Worm (Caenorhabditis elegans): Measurements from ENCODE around the gene R11D1.10.

The R11D1.10 gene

ce11 chrV:12729220-12729619 is at the start of gene R11D1.10:
TSS of gene R11D1.10 (plus strand) at chrV:12729520.
- TF ChIP-seq sea-2 (GFP tag; optimal IDR thresholded peaks at IDR 0.05) (no peak), ztf-11 (tag; optimal IDR thresholded peaks at IDR 0.05) (no peak), tbx-2 (tag; optimal IDR thresholded peaks at IDR 0.05) (no peak), nhr-23 (tag; optimal IDR thresholded peaks at IDR 0.05) (no peak), aly-2 (tag; optimal IDR thresholded peaks at IDR 0.05) (no peak), ceh-28 (tag; optimal IDR thresholded peaks at IDR 0.05) (no peak), nhr-25 (tag; optimal IDR thresholded peaks at IDR 0.05) (no peak), elt-2 (tag; optimal IDR thresholded peaks at IDR 0.05) (no peak), fkh-10 (GFP tag; optimal IDR thresholded peaks at IDR 0.05) (no peak), snpc-4 (tag; optimal IDR thresholded peaks at IDR 0.05) (no peak), ceh-9 (tag; optimal IDR thresholded peaks at IDR 0.05) (no peak), nhr-77 (tag; optimal IDR thresholded peaks at IDR 0.05) (no peak)

DNA sequence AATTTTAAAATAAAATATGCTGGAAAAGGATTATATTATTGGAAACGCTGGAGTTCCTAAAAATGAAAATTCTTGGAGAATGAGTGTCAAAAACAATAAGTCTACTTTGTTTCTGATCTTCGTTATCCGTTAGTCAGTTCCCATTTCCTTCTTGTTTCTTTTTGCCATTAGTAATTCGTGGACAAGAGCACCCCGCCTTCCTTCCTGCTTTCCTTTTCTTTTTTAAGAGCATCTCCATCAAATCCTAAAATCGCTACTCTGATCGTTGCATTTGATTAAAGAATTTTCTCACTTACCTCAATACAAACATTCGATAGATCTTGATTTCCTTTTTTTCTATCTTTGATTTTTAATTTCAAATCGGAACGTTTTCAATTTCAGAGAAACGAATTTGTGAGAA is 49.5 kb upstream of the R11D1.10 start, which contains the start of gene frpr-15:
TSS of gene frpr-15 (plus strand) at position 301 of the 400 bp plus-strand sequence.
- TF ChIP-seq sea-2 (GFP tag; optimal IDR thresholded peaks at IDR 0.05): no peak
- no peak for TF ChIP-seq mml-1 (tag; optimal IDR thresholded peaks at IDR 0.05)
- no peak for TF ChIP-seq snpc-4 (tag; optimal IDR thresholded peaks at IDR 0.05)
- TF ChIP-seq lin-15B (tag; optimal IDR thresholded peaks at IDR 0.05): no peak
- TF ChIP-seq nhr-11 (tag; optimal IDR thresholded peaks at IDR 0.05): no peak
- no peak for TF ChIP-seq elt-3 (tag; optimal IDR thresholded peaks at IDR 0.05)
- no peak for TF ChIP-seq elt-2 (tag; optimal IDR thresholded peaks at IDR 0.05)
- TF ChIP-seq eor-1 (tag; optimal IDR thresholded peaks at IDR 0.05): no peak
- TF ChIP-seq pha-4 (tag; optimal IDR thresholded peaks at IDR 0.05): no peak
- no peak for TF ChIP-seq skn-1 (tag; optimal IDR thresholded peaks at IDR 0.05)
- no peak for TF ChIP-seq nhr-28 (tag; optimal IDR thresholded peaks at IDR 0.05)
- TF ChIP-seq mdl-1 (tag; optimal IDR thresholded peaks at IDR 0.05): no peak
- TF ChIP-seq nhr-237 (tag; optimal IDR thresholded peaks at IDR 0.05): no peak
- TF ChIP-seq zag-1 (tag; optimal IDR thresholded peaks at IDR 0.05): no peak
- TF ChIP-seq ztf-4 (tag; optimal IDR thresholded peaks at IDR 0.05): no peak
- TF ChIP-seq ceh-16 (tag; optimal IDR thresholded peaks at IDR 0.05): no peak

- no peak for TF ChIP-seq fkh-2 (tag; optimal IDR thresholded peaks at IDR 0.05)
- no peak for TF ChIP-seq nhr-67 (tag; optimal IDR thresholded peaks at IDR 0.05)
- TF ChIP-seq mdl-1 (tag; optimal IDR thresholded peaks at IDR 0.05): no peak
- TF ChIP-seq R02D3.7 (tag; optimal IDR thresholded peaks at IDR 0.05): no peak
- no peak for TF ChIP-seq snpc-4 (tag; optimal IDR thresholded peaks at IDR 0.05)
- TF ChIP-seq ceh-82 (tag; optimal IDR thresholded peaks at IDR 0.05): no peak
- TF ChIP-seq elt-1 (tag; optimal IDR thresholded peaks at IDR 0.05): no peak
- no peak for TF ChIP-seq lin-39 (tag; optimal IDR thresholded peaks at IDR 0.05)
- no peak for TF ChIP-seq fos-1 (tag; optimal IDR thresholded peaks at IDR 0.05)
- TF ChIP-seq pqm-1 (tag; optimal IDR thresholded peaks at IDR 0.05): no peak
- TF ChIP-seq ztf-4 (tag; optimal IDR thresholded peaks at IDR 0.05): no peak
- TF ChIP-seq skn-1 (tag; optimal IDR thresholded peaks at IDR 0.05): no peak
- TF ChIP-seq eor-1 (tag; optimal IDR thresholded peaks at IDR 0.05): no peak
- TF ChIP-seq nhr-12 (tag; optimal IDR thresholded peaks at IDR 0.05): no peak
Measured at ce11 chrV:12683205-12683604, 46.1 kb upstream of the R11D1.10 start.

DNA sequence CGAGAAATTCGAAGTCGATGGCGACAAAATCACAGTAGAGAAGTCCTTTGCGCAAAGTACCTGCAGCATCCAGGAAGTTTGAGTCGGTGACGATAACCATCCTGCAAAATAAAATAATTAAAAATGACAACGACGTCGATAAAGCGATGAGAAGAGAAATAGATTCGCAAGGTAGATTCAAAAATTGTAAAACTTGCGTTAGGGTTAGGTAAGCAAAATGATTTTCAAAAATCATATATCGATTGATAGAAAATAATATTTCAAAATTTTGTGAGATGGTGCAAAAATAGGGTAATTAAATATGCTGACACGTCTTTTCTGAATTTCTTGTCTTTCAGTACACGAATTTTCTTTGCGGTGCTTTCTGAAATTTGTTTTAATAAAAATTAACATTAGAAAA is 34.2 kb upstream of the R11D1.10 start, which contains the start of gene parn-1:
TSS of gene parn-1 (minus strand) at position 101 of the 400 bp plus-strand sequence.
- TF ChIP-seq ceh-82 (tag; optimal IDR thresholded peaks at IDR 0.05) (no peak), sea-2 (GFP tag; optimal IDR thresholded peaks at IDR 0.05) (no peak), pha-4 (tag; optimal IDR thresholded peaks at IDR 0.05) (no peak), R02D3.7 (tag; optimal IDR thresholded peaks at IDR 0.05) (no peak), ama-1 (optimal IDR thresholded peaks at IDR 0.05) (no peak), nhr-12 (tag; optimal IDR thresholded peaks at IDR 0.05) (no peak), skn-1 (tag; optimal IDR thresholded peaks at IDR 0.05) (no peak), fkh-2 (tag; optimal IDR thresholded peaks at IDR 0.05) (no peak), eor-1 (tag; optimal IDR thresholded peaks at IDR 0.05) (no peak), aly-2 (tag; optimal IDR thresholded peaks at IDR 0.05) (no peak), lsy-12 (tag; optimal IDR thresholded peaks at IDR 0.05) (no peak), ZK546.5 (tag; optimal IDR thresholded peaks at IDR 0.05) (no peak), unc-39 (tag; optimal IDR thresholded peaks at IDR 0.05) (no peak), nhr-43 (tag; optimal IDR thresholded peaks at IDR 0.05; ENCODE audit: poor library complexity, severe bottlenecking) (no peak), nfya-1 (tag; optimal IDR thresholded peaks at IDR 0.05; ENCODE audit: insufficient read depth) (no peak)
